Fruit fly (Drosophila melanogaster): ENCODE measurements around the gene CG45071.

Gene CG45071

dm6 chr3L:15098659-15099512, 6.8 kb upstream of the CG45071 start (continued):
- peak; percentile 56 for TF ChIP-seq cyc (GFP tag; optimal IDR thresholded peaks at IDR 0.05)
- peak; percentile 74 for TF ChIP-seq Ets96B (tag; optimal IDR thresholded peaks at IDR 0.05)
- TF ChIP-seq CG11902 (GFP tag; optimal IDR thresholded peaks at IDR 0.05) = no peak
- peak; percentile 71 for TF ChIP-seq net (GFP tag; optimal IDR thresholded peaks at IDR 0.05)
- TF ChIP-seq CG3919 (GFP tag; optimal IDR thresholded peaks at IDR 0.05) = peak; percentile 86
- TF ChIP-seq CG31627 (GFP tag; optimal IDR thresholded peaks at IDR 0.05) = no peak
- TF ChIP-seq CG6854 (GFP tag; optimal IDR thresholded peaks at IDR 0.05) = peak; percentile 23
- TF ChIP-seq Lpt (GFP tag; optimal IDR thresholded peaks at IDR 0.05) = peak; percentile 90
- peak; percentile 69 for TF ChIP-seq CG6792 (GFP tag; optimal IDR thresholded peaks at IDR 0.05)
- TF ChIP-seq Met (GFP tag; optimal IDR thresholded peaks at IDR 0.05) = peak; percentile 48

- TF ChIP-seq Hr4 (GFP tag; optimal IDR thresholded peaks at IDR 0.05) (no peak), CG11294 (GFP tag; IDR thresholded peaks at IDR 0.05) (no peak), ss (GFP tag; optimal IDR thresholded peaks at IDR 0.05) (no peak), svp (GFP tag) (peak; percentile 88), CG6854 (GFP tag; optimal IDR thresholded peaks at IDR 0.05) (no peak), fd85E (GFP tag; optimal IDR thresholded peaks at IDR 0.05) (no peak), CG6792 (GFP tag; optimal IDR thresholded peaks at IDR 0.05) (no peak), CG15336 (GFP tag; IDR thresholded peaks at IDR 0.05) (no peak), Eip78C (GFP tag) (peak; percentile 38), CG32006 (GFP tag; optimal IDR thresholded peaks at IDR 0.05) (peak; percentile 23), CG9139 (GFP tag; optimal IDR thresholded peaks at IDR 0.05) (no peak)
These were observed 6.1 kb upstream of the CG45071 start for dm6 chr3L:15099541-15099940.

DNA sequence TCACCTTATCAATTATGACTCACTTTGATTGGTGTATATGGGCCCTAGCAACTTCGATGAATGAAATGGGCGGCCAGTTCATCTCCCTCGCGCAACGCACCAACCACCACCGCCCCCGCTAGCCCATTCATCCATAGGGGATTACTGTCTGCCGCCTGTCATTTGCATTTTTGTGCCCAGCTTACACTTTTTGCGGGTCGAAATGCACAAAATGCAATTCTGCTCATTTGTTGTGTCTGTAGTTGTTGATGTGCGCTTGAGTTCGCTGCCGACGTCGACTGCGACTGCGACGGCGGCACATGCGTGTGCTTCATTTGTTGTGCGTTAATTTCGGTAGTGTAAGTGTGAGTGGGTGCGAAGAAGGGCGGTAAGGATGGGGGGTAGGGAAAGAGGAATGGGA, 4.7 kb upstream of the CG45071 start:
- TF ChIP-seq Sox14 (GFP tag; optimal IDR thresholded peaks at IDR 0.05) (no peak), CG10631 (GFP tag; optimal IDR thresholded peaks at IDR 0.05) (no peak), esn (GFP tag; optimal IDR thresholded peaks at IDR 0.05) (no peak), CG11902 (GFP tag; optimal IDR thresholded peaks at IDR 0.05) (no peak), Eip78C (GFP tag) (peak; percentile 33), Eip75B (GFP tag; optimal IDR thresholded peaks at IDR 0.05) (no peak), CG34406 (GFP tag; optimal IDR thresholded peaks at IDR 0.05) (no peak), CG11294 (GFP tag; IDR thresholded peaks at IDR 0.05) (no peak)

DNA sequence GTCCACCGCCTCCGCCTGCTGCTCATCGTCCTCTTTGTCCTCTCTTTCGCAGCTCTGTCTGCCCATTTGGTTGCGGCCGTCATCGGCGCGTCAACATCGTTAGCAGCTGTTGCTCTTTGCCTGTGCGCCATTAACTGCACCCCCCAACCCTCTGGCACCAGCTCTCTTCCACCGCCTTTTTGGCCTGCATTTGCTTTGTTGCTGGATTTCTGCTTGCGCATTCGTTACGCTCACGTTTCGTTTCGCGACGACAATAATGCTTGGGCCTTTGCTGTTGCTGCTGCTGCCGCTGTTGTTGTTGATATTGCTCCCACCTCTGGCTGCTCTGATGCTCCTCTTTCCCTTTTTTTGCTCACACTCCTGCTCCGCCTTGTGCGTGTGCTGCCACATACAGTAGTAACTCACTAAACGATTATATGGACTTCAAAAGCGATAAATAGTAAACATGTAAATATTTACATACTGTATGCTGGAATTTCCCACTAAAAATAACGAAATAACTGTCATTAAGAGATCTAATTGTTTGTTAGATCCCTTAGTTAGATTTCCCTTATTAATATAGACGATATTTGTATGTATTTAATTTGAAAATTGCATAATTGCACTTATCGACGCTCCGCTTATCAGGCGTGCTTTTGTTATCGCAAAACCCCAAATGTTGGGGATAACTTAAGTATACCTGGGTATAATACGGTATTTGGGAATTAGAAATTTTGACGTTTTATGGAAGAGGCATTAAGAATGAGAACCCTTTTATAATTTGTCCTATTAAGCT, 3.9 kb upstream of the CG45071 start:
- TF ChIP-seq Ets96B (tag; optimal IDR thresholded peaks at IDR 0.05) = peak; percentile 10
- TF ChIP-seq dsx (GFP tag; optimal IDR thresholded peaks at IDR 0.05; ENCODE audit: poor library complexity, severe bottlenecking) = peak; percentile 63
- no peak for TF ChIP-seq CG1621 (tag; optimal IDR thresholded peaks at IDR 0.05)
- TF ChIP-seq achi (GFP tag; optimal IDR thresholded peaks at IDR 0.05) = peak; percentile 35
- peak; percentile 21 for TF ChIP-seq Eip75B (GFP tag; optimal IDR thresholded peaks at IDR 0.05)
- TF ChIP-seq CG4318 (GFP tag; optimal IDR thresholded peaks at IDR 0.05) = no peak
- TF ChIP-seq acj6 (GFP tag; optimal IDR thresholded peaks at IDR 0.05) = peak; percentile 52
- TF ChIP-seq fd85E (GFP tag; optimal IDR thresholded peaks at IDR 0.05) = no peak
- TF ChIP-seq CG6276 (GFP tag; optimal IDR thresholded peaks at IDR 0.05) = no peak
- TF ChIP-seq CG8632 (GFP tag; optimal IDR thresholded peaks at IDR 0.05) = no peak
- peak; percentile 43 for TF ChIP-seq spab (GFP tag; optimal IDR thresholded peaks at IDR 0.05)
- TF ChIP-seq CG16779 (tag; optimal IDR thresholded peaks at IDR 0.05) = peak; percentile 1
- TF ChIP-seq CG11762 (GFP tag; optimal IDR thresholded peaks at IDR 0.05; ENCODE audit: insufficient read depth) = peak; percentile 2
- peak; percentile 40 for TF ChIP-seq lz (GFP tag; optimal IDR thresholded peaks at IDR 0.05)
- peak; percentile 60 for TF ChIP-seq cyc (GFP tag; optimal IDR thresholded peaks at IDR 0.05)
- TF ChIP-seq vri (GFP tag; optimal IDR thresholded peaks at IDR 0.05) = peak; percentile 69
- peak; percentile 8 for TF ChIP-seq topi (GFP tag; optimal IDR thresholded peaks at IDR 0.05)
- TF ChIP-seq CG6792 (GFP tag; optimal IDR thresholded peaks at IDR 0.05) = no peak
- peak; percentile 68 for TF ChIP-seq Sox14 (GFP tag; optimal IDR thresholded peaks at IDR 0.05)
- TF ChIP-seq Hr38 (GFP tag; optimal IDR thresholded peaks at IDR 0.05) = no peak
- no peak for TF ChIP-seq dac (GFP tag; optimal IDR thresholded peaks at IDR 0.05)
- no peak for TF ChIP-seq Gug (GFP tag; IDR thresholded peaks at IDR 0.05)
- TF ChIP-seq CG10669 (GFP tag; optimal IDR thresholded peaks at IDR 0.05) = peak; percentile 33
- peak in 1 of 2 experiments; percentile 85 for TF ChIP-seq ss (GFP tag; optimal IDR thresholded peaks at IDR 0.05)
- no peak for TF ChIP-seq CG8119 (GFP tag; IDR thresholded peaks at IDR 0.05)
- TF ChIP-seq Lpt (GFP tag; optimal IDR thresholded peaks at IDR 0.05) = peak; percentile 41

Measured in whole organism, prepupa.